Worm (Caenorhabditis elegans) whole organism, L4 larva: ENCODE data around the gene R11D1.2.

ENCODE experiments used
- F26F4.8 ChIP-seq: fragments of 200-800 bp; sonication (Bioruptor generic); conservative IDR thresholded peaks from 2 replicates; pipeline ENCODE4 v1.3.6; 2022; ENCODE audit warnings: missing genetic modification characterization, missing compliant biosample characterization
- F44E2.7 ChIP-seq: fragments of 200-800 bp; sonication (Bioruptor generic); IDR thresholded peaks from 2 replicates; pipeline ENCODE4 v2.1.2; 2022; ENCODE audit warnings: missing genetic modification characterization, missing compliant biosample characterization
- F49E8.2 ChIP-seq: sonication (generic microtip); optimal IDR thresholded peaks from 2 replicates; lab custom pipeline; 2016; ENCODE audit warnings: missing compliant biosample characterization, mild to moderate bottlenecking, missing genetic modification characterization, borderline replicate concordance
- T20F7.1 ChIP-seq: fragments of 200-800 bp; sonication (Bioruptor generic); optimal IDR thresholded peaks from 2 replicates; lab custom pipeline; 2018; ENCODE audit warnings: mild to moderate bottlenecking, missing genetic modification characterization, missing compliant biosample characterization
- T26A8.4 ChIP-seq: fragments of 200-800 bp; sonication (Bioruptor generic); IDR thresholded peaks from 2 replicates; pipeline ENCODE4 v1.3.6; 2022; ENCODE audit warnings: missing genetic modification characterization, missing compliant biosample characterization
- Y105C5A.15 ChIP-seq: fragments of 200-800 bp; sonication (Bioruptor generic); IDR thresholded peaks from 2 replicates; pipeline ENCODE4 v1.3.6; 2022; ENCODE audit warnings: missing genetic modification characterization, missing compliant biosample characterization
- Y5F2A.4 ChIP-seq: fragments of 200-800 bp; sonication (Bioruptor generic); optimal IDR thresholded peaks from 2 replicates; lab custom pipeline; 2018; ENCODE audit warnings: mild to moderate bottlenecking, missing genetic modification characterization, missing compliant biosample characterization
- ZK337.2 ChIP-seq: fragments of 200-800 bp; sonication (Bioruptor generic); IDR thresholded peaks from 2 replicates; pipeline ENCODE4 v1.3.6; 2022; ENCODE audit warnings: missing genetic modification reagents, missing genetic modification characterization, missing compliant biosample characterization
- aha-1 ChIP-seq: fragments of 150-350 bp; peaks from one replicate; lab custom pipeline; 2014; ENCODE audit warnings: missing biosample characterization, missing genetic modification characterization
- arid-1 ChIP-seq: fragments of 200-800 bp; sonication (Bioruptor generic); conservative IDR thresholded peaks from 2 replicates; pipeline ENCODE4 v1.3.6; 2022; ENCODE audit warnings: missing genetic modification reagents, missing genetic modification characterization, missing compliant biosample characterization
- ceh-20 ChIP-seq: fragments of 200-800 bp; sonication (Bioruptor generic); IDR thresholded peaks from 2 replicates; pipeline ENCODE4 v1.3.6; 2022; ENCODE audit warnings: missing genetic modification reagents, missing genetic modification characterization, missing compliant biosample characterization
- ceh-44 ChIP-seq: fragments of 200-800 bp; sonication (Bioruptor generic); IDR thresholded peaks from 2 replicates; pipeline ENCODE4 v1.3.6; 2022; ENCODE audit warnings: missing genetic modification reagents, missing genetic modification characterization, missing compliant biosample characterization
- cey-2 ChIP-seq: sonication (generic microtip); optimal IDR thresholded peaks from 3 replicates; lab custom pipeline; 2017; ENCODE audit warnings: missing genetic modification characterization, mild to moderate bottlenecking, missing compliant biosample characterization, antibody characterized with exemption, borderline replicate concordance; ENCODE audit not compliant: insufficient read depth
- daf-16 ChIP-seq, 3 experiments: sonication (generic microtip); optimal IDR thresholded peaks; 2 replicates each; lab custom pipeline; 2016 to 2017; ENCODE audit warnings: missing genetic modification characterization in 3 of 3, missing genetic modification reagents in 3 of 3, mild to moderate bottlenecking in 2 of 3, missing compliant biosample characterization in 2 of 3, missing biosample characterization in 1 of 3, moderate library complexity in 1 of 3
- dmd-9 ChIP-seq: fragments of 200-800 bp; sonication (Bioruptor generic); IDR thresholded peaks from 2 replicates; pipeline ENCODE4 v1.3.6; 2022; ENCODE audit warnings: missing genetic modification reagents, missing genetic modification characterization, missing compliant biosample characterization
- duxl-1 ChIP-seq: sonication (generic microtip); optimal IDR thresholded peaks from 2 replicates; lab custom pipeline; 2016; ENCODE audit warnings: mild to moderate bottlenecking, missing genetic modification characterization, moderate library complexity, missing compliant biosample characterization; ENCODE audit not compliant: poor library complexity
- dve-1 ChIP-seq: sonication (generic microtip); optimal IDR thresholded peaks from 2 replicates; lab custom pipeline; 2017; ENCODE audit warnings: antibody characterized with exemption, mild to moderate bottlenecking, missing genetic modification characterization, missing compliant biosample characterization; ENCODE audit not compliant: insufficient read depth
- egl-43 ChIP-seq: fragments of 200-800 bp; sonication (Bioruptor generic); IDR thresholded peaks from 2 replicates; pipeline ENCODE4 v1.3.6; 2022; ENCODE audit warnings: missing genetic modification reagents, missing genetic modification characterization, missing compliant biosample characterization
- hif-1 ChIP-seq, 2 experiments: sonication (generic microtip); optimal IDR thresholded peaks; 2 replicates each; lab custom pipeline; 2016 to 2017; ENCODE audit warnings: missing compliant biosample characterization in 2 of 2, missing genetic modification characterization in 2 of 2, missing genetic modification reagents in 2 of 2, missing genotype in 2 of 2, mild to moderate bottlenecking in 1 of 2
- jun-1 ChIP-seq: fragments of 150-350 bp; optimal IDR thresholded peaks from 2 replicates; lab custom pipeline; 2014; ENCODE audit warnings: missing biosample characterization, missing genetic modification reagents, missing genetic modification characterization
- lim-7 ChIP-seq: fragments of 200-800 bp; sonication (Bioruptor generic); IDR thresholded peaks from 2 replicates; pipeline ENCODE4 v1.3.6; 2022; ENCODE audit warnings: missing genetic modification characterization, missing compliant biosample characterization
- lin-39 ChIP-seq: fragments of 150-350 bp; optimal IDR thresholded peaks from 2 replicates; lab custom pipeline; 2014; ENCODE audit warnings: missing biosample characterization, missing genetic modification reagents, missing genetic modification characterization
- madf-9 ChIP-seq: fragments of 200-800 bp; sonication (Bioruptor generic); conservative IDR thresholded peaks from 2 replicates; pipeline ENCODE4 v1.3.6; 2022; ENCODE audit warnings: missing genetic modification reagents, missing genetic modification characterization, missing compliant biosample characterization
- mep-1 ChIP-seq: fragments of 150-350 bp; sonication (generic microtip); optimal IDR thresholded peaks from 3 replicates; lab custom pipeline; 2014; ENCODE audit warnings: missing biosample characterization, missing genetic modification characterization
- nhr-10 ChIP-seq: fragments of 150-350 bp; optimal IDR thresholded peaks from 2 replicates; lab custom pipeline; 2014; ENCODE audit warnings: missing biosample characterization, missing genetic modification characterization
- nhr-102 ChIP-seq: sonication (generic microtip); optimal IDR thresholded peaks from 2 replicates; lab custom pipeline; 2016; ENCODE audit warnings: mild to moderate bottlenecking, missing genetic modification characterization, moderate library complexity, missing compliant biosample characterization
- nhr-25 ChIP-seq: sonication (generic microtip); optimal IDR thresholded peaks from 2 replicates; lab custom pipeline; 2017; ENCODE audit warnings: missing genetic modification characterization, mild to moderate bottlenecking, missing compliant biosample characterization, antibody characterized with exemption, moderate library complexity, borderline replicate concordance; ENCODE audit not compliant: insufficient read depth
- nhr-28 ChIP-seq: fragments of 150-350 bp; optimal IDR thresholded peaks from 2 replicates; lab custom pipeline; 2014; ENCODE audit warnings: missing biosample characterization, missing genetic modification characterization
- nhr-48 ChIP-seq: sonication (generic microtip); optimal IDR thresholded peaks from 2 replicates; lab custom pipeline; 2016; ENCODE audit warnings: mild to moderate bottlenecking, missing genetic modification characterization, missing compliant biosample characterization
- saeg-2 ChIP-seq: fragments of 200-800 bp; sonication (Bioruptor generic); IDR thresholded peaks from 2 replicates; pipeline ENCODE4 v1.3.6; 2022; ENCODE audit warnings: missing genetic modification reagents, missing genetic modification characterization, missing compliant biosample characterization
- sdz-12 ChIP-seq: fragments of 200-800 bp; sonication (Bioruptor generic); optimal IDR thresholded peaks from 2 replicates; lab custom pipeline; 2018; ENCODE audit warnings: mild to moderate bottlenecking, missing genetic modification characterization, missing compliant biosample characterization
- skn-1 ChIP-seq: fragments of 150-350 bp; optimal IDR thresholded peaks from 2 replicates; lab custom pipeline; 2014; ENCODE audit warnings: missing biosample characterization, missing genetic modification characterization
- vab-7 ChIP-seq: fragments of 200-800 bp; sonication (Bioruptor generic); IDR thresholded peaks from 2 replicates; pipeline ENCODE4 v1.3.6; 2022; ENCODE audit warnings: missing genetic modification reagents, missing genetic modification characterization, missing compliant biosample characterization
- zfp-2 ChIP-seq: sonication (generic microtip); optimal IDR thresholded peaks from 2 replicates; lab custom pipeline; 2016; ENCODE audit warnings: mild to moderate bottlenecking, missing genetic modification characterization, missing compliant biosample characterization
- zip-2 ChIP-seq: fragments of 150-350 bp; optimal IDR thresholded peaks from 2 replicates; lab custom pipeline; 2014; ENCODE audit warnings: missing biosample characterization, missing genetic modification characterization

Gene R11D1.2

ce11 chrV:12718622-12719021, 10.2 kb downstream of the R11D1.2 start, which contains the start of gene str-181:
Gene str-181 (minus strand): TSS chrV:12718722.
- TF ChIP-seq aha-1 (tag; lab: Kevin White, UChicago) (peak; percentile 56), F44E2.7 (GFP tag; lab: Robert Waterston, UW) (no peak)

ce11 chrV:12719713-12720112, 11.3 kb downstream of the R11D1.2 start, which contains the start of gene R11D1.7:
Gene R11D1.7 (plus strand): TSS chrV:12720013.
- TF ChIP-seq dmd-9 (GFP tag; lab: Robert Waterston, UW) (no peak), nhr-102 (no peak), F49E8.2 (tag; lab: Kevin White, UChicago) (no peak), sdz-12 (GFP tag; lab: Kevin White, UChicago) (no peak), zfp-2 (no peak), saeg-2 (GFP tag; lab: Robert Waterston, UW) (no peak), T20F7.1 (GFP tag; lab: Kevin White, UChicago) (no peak), arid-1 (GFP tag; lab: Robert Waterston, UW) (no peak), nhr-28 (tag; lab: Kevin White, UChicago) (no peak), nhr-48 (tag; lab: Kevin White, UChicago) (no peak), ceh-44 (no peak), T26A8.4 (GFP tag; lab: Robert Waterston, UW) (no peak), Y105C5A.15 (GFP tag; lab: Robert Waterston, UW) (no peak), skn-1 (tag; lab: Kevin White, UChicago) (no peak), hif-1 (tag; optimal IDR thresholded peaks at IDR 0.05; lab: Kevin White, UChicago) (no peak), zip-2 (tag; lab: Kevin White, UChicago) (no peak), Y5F2A.4 (GFP tag; lab: Kevin White, UChicago) (no peak), lin-39 (no peak), egl-43 (GFP tag; lab: Robert Waterston, UW) (no peak), madf-9 (GFP tag; lab: Robert Waterston, UW) (no peak)

- no peak for TF ChIP-seq lim-7 (GFP tag; lab: Robert Waterston, UW)
- TF ChIP-seq vab-7 (GFP tag; lab: Robert Waterston, UW), result no peak
- TF ChIP-seq daf-16 (GFP tag; optimal IDR thresholded peaks at IDR 0.05; lab: Kevin White, UChicago), result no peak
- no peak for TF ChIP-seq daf-16 (tag; optimal IDR thresholded peaks at IDR 0.05; lab: Kevin White, UChicago)
- no peak for TF ChIP-seq ZK337.2 (GFP tag; lab: Robert Waterston, UW)
- TF ChIP-seq nhr-10 (tag; lab: Kevin White, UChicago), result no peak
- TF ChIP-seq Y105C5A.15 (GFP tag; lab: Robert Waterston, UW), result no peak
- no peak for TF ChIP-seq dve-1 (tag; lab: Kevin White, UChicago)
- TF ChIP-seq jun-1, result no peak
- no peak for TF ChIP-seq aha-1 (tag; lab: Kevin White, UChicago)
- no peak for TF ChIP-seq mep-1 (tag; lab: Kevin White, UChicago)
- TF ChIP-seq ceh-20, result no peak
- no peak for TF ChIP-seq duxl-1 (tag; lab: Kevin White, UChicago)
- TF ChIP-seq cey-2 (tag; lab: Kevin White, UChicago), result no peak
- TF ChIP-seq nhr-25, result no peak
- TF ChIP-seq F26F4.8, result no peak
These were observed 17.5 kb downstream of the R11D1.2 start, which contains the start of gene R11D1.12 for ce11 chrV:12725893-12726292. Gene R11D1.12 (minus strand): TSS chrV:12725993.
